Fruit fly (Drosophila melanogaster): Measurements from ENCODE around the gene CG7368.

Gene CG7368

dm6 chr3L:11627819-11628483, 30.9 kb downstream of the CG7368 start, which contains the start of gene Apt1 (continued):
- TF ChIP-seq lilli (GFP tag; optimal IDR thresholded peaks at IDR 0.05), result peak; percentile 35
- TF ChIP-seq Hmr (GFP tag; optimal IDR thresholded peaks at IDR 0.05), result no peak
- TF ChIP-seq Dll (GFP tag; IDR thresholded peaks at IDR 0.05; ENCODE audit: partially characterized antibody), result peak; percentile 94
- no peak for TF ChIP-seq lbe (GFP tag; optimal IDR thresholded peaks at IDR 0.05)
- TF ChIP-seq CG1024 (GFP tag; IDR thresholded peaks at IDR 0.05), result no peak
- TF ChIP-seq usp (GFP tag; optimal IDR thresholded peaks at IDR 0.05), result no peak
- TF ChIP-seq CG16779 (GFP tag; IDR thresholded peaks at IDR 0.05), result no peak
- no peak for TF ChIP-seq CG13424 (tag; optimal IDR thresholded peaks at IDR 0.05)
- TF ChIP-seq Stat92E (GFP tag; optimal IDR thresholded peaks at IDR 0.05), result no peak
- TF ChIP-seq oc (tag; optimal IDR thresholded peaks at IDR 0.05), result no peak
- TF ChIP-seq CG1792 (GFP tag; optimal IDR thresholded peaks at IDR 0.05), result no peak
- TF ChIP-seq Med (GFP tag), result peak; percentile 88
- TF ChIP-seq fd64A (GFP tag; optimal IDR thresholded peaks at IDR 0.05), result no peak
- TF ChIP-seq amos (GFP tag; IDR thresholded peaks at IDR 0.05; ENCODE audit: partially characterized antibody), result peak; percentile 98
- TF ChIP-seq knrl (GFP tag; IDR thresholded peaks at IDR 0.05; ENCODE audit: partially characterized antibody), result peak; percentile 96
- TF ChIP-seq CG17829 (tag; optimal IDR thresholded peaks at IDR 0.05), result peak; percentile 14
- TF ChIP-seq CG1603 (tag; optimal IDR thresholded peaks at IDR 0.05), result peak; percentile 43
- no peak for TF ChIP-seq CG1602 (GFP tag; optimal IDR thresholded peaks at IDR 0.05)
- no peak for TF ChIP-seq Max (GFP tag; optimal IDR thresholded peaks at IDR 0.05)
- no peak for TF ChIP-seq CG14667 (GFP tag; IDR thresholded peaks at IDR 0.05)
- TF ChIP-seq Ets97D (GFP tag; optimal IDR thresholded peaks at IDR 0.05), result peak; percentile 28
- TF ChIP-seq pzg (GFP tag; optimal IDR thresholded peaks at IDR 0.05), result peak; percentile 81
- TF ChIP-seq CG11723 (GFP tag; optimal IDR thresholded peaks at IDR 0.05), result no peak
- TF ChIP-seq dmrt99B (tag; optimal IDR thresholded peaks at IDR 0.05), result no peak
- TF ChIP-seq pum (GFP tag; optimal IDR thresholded peaks at IDR 0.05), result no peak
- TF ChIP-seq CG6683 (GFP tag; optimal IDR thresholded peaks at IDR 0.05), result no peak
- no peak for TF ChIP-seq Nf-YB (GFP tag; optimal IDR thresholded peaks at IDR 0.05)
- TF ChIP-seq CG3838 (GFP tag; optimal IDR thresholded peaks at IDR 0.05), result no peak
- peak; percentile 43 for TF ChIP-seq CG34376 (GFP tag; optimal IDR thresholded peaks at IDR 0.05)
- no peak for TF ChIP-seq CG10209 (GFP tag; optimal IDR thresholded peaks at IDR 0.05)
- TF ChIP-seq CG7556 (GFP tag; optimal IDR thresholded peaks at IDR 0.05), result no peak
- TF ChIP-seq pho (GFP tag; optimal IDR thresholded peaks at IDR 0.05), result no peak
- TF ChIP-seq Ets65A (GFP tag), result peak; percentile 16
- peak; percentile 83 for TF ChIP-seq onecut (GFP tag; IDR thresholded peaks at IDR 0.05)
- peak; percentile 85 for TF ChIP-seq MBD-R2 (GFP tag; IDR thresholded peaks at IDR 0.05)
- no peak for TF ChIP-seq D19A (tag; optimal IDR thresholded peaks at IDR 0.05)
- TF ChIP-seq CG9876 (GFP tag; optimal IDR thresholded peaks at IDR 0.05), result no peak
- TF ChIP-seq odd (GFP tag; optimal IDR thresholded peaks at IDR 0.05), result no peak
- TF ChIP-seq nerfin-2 (GFP tag; IDR thresholded peaks at IDR 0.05; ENCODE audit: partially characterized antibody), result peak; percentile 82
- TF ChIP-seq sd (tag; optimal IDR thresholded peaks at IDR 0.05), result no peak
- no peak for TF ChIP-seq aop (GFP tag; IDR thresholded peaks at IDR 0.05)
- peak; percentile 90 for TF ChIP-seq Myb (GFP tag; optimal IDR thresholded peaks at IDR 0.05)
- TF ChIP-seq CG18764 (GFP tag; optimal IDR thresholded peaks at IDR 0.05), result no peak
- no peak for TF ChIP-seq HLHmδ (GFP tag; optimal IDR thresholded peaks at IDR 0.05)
- no peak for TF ChIP-seq Trl (optimal IDR thresholded peaks at IDR 0.05)
- no peak for TF ChIP-seq Trl (GFP tag; optimal IDR thresholded peaks at IDR 0.05)
- TF ChIP-seq Eip74EF (GFP tag; optimal IDR thresholded peaks at IDR 0.05), result no peak
- TF ChIP-seq CG11093 (GFP tag; IDR thresholded peaks at IDR 0.05), result no peak
- no peak for TF ChIP-seq yki (optimal IDR thresholded peaks at IDR 0.05)
- TF ChIP-seq CG10267 (tag; optimal IDR thresholded peaks at IDR 0.05), result peak; percentile 44

Measured in whole organism, embryonic.